Fruit fly (Drosophila melanogaster) whole organism, embryonic: ENCODE data around the gene Tsp29Fa.

ENCODE experiments used
- Abd-B ChIP-seq: fragments of 200-800 bp; sonication (Bioruptor generic); optimal IDR thresholded peaks from 2 replicates; lab custom pipeline; 2018; ENCODE audit warnings: missing biosample characterization, mild to moderate bottlenecking, missing genetic modification characterization, moderate library complexity
- Aef1 ChIP-seq: fragments of 200-800 bp; sonication (Bioruptor generic); IDR thresholded peaks from 3 replicates; pipeline ENCODE4 v1.3.6; 2022; ENCODE audit warnings: missing biosample characterization, missing genetic modification characterization
- B-H2 ChIP-seq: fragments of 200-800 bp; sonication (Bioruptor generic); optimal IDR thresholded peaks from 2 replicates; lab custom pipeline; 2018; ENCODE audit warnings: missing biosample characterization, mild to moderate bottlenecking, missing genetic modification characterization
- Bdp1 ChIP-seq: fragments of 200-800 bp; sonication (Bioruptor generic); optimal IDR thresholded peaks from 3 replicates; lab custom pipeline; 2016; ENCODE audit warnings: missing biosample characterization, missing genetic modification characterization
- CG10431 ChIP-seq: fragments of 200-800 bp; sonication (Bioruptor generic); optimal IDR thresholded peaks from 3 replicates; lab custom pipeline; 2018; ENCODE audit warnings: missing biosample characterization, mild to moderate bottlenecking, missing genetic modification characterization
- CG10979 ChIP-seq: fragments of 200-800 bp; sonication (Bioruptor generic); optimal IDR thresholded peaks from 2 replicates; lab custom pipeline; 2018; ENCODE audit warnings: missing biosample characterization, mild to moderate bottlenecking, missing genetic modification characterization, moderate library complexity
- CG11504 ChIP-seq: fragments of 200-800 bp; sonication (Bioruptor generic); optimal IDR thresholded peaks from 3 replicates; lab custom pipeline; 2019; ENCODE audit warnings: missing biosample characterization, mild to moderate bottlenecking, missing genetic modification characterization, moderate library complexity
- CG11723 ChIP-seq: fragments of 200-800 bp; sonication (Bioruptor generic); optimal IDR thresholded peaks from 2 replicates; lab custom pipeline; 2017; ENCODE audit warnings: missing biosample characterization, mild to moderate bottlenecking, missing genetic modification characterization
- CG12236 ChIP-seq: fragments of 200-800 bp; sonication (Bioruptor generic); optimal IDR thresholded peaks from 2 replicates; lab custom pipeline; 2016; ENCODE audit warnings: missing biosample characterization, missing genetic modification characterization
- CG1233 ChIP-seq: fragments of 200-800 bp; sonication (Bioruptor generic); optimal IDR thresholded peaks from 4 replicates; lab custom pipeline; 2018; ENCODE audit warnings: missing biosample characterization, mild to moderate bottlenecking, missing genetic modification characterization
- CG12769 ChIP-seq: fragments of 200-800 bp; sonication (Bioruptor generic); optimal IDR thresholded peaks from 2 replicates; lab custom pipeline; 2019; ENCODE audit warnings: missing biosample characterization, mild to moderate bottlenecking, missing genetic modification characterization, moderate library complexity
- CG14710 ChIP-seq: fragments of 200-800 bp; sonication (Bioruptor generic); optimal IDR thresholded peaks from 3 replicates; lab custom pipeline; 2019; ENCODE audit warnings: missing biosample characterization, mild to moderate bottlenecking, missing genetic modification characterization, moderate library complexity
- CG15011 ChIP-seq: fragments of 200-800 bp; sonication (Bioruptor generic); optimal IDR thresholded peaks from 3 replicates; lab custom pipeline; 2018; ENCODE audit warnings: missing biosample characterization, mild to moderate bottlenecking, missing genetic modification characterization
- CG15269 ChIP-seq: fragments of 200-800 bp; sonication (Bioruptor generic); optimal IDR thresholded peaks from 2 replicates; lab custom pipeline; 2018; ENCODE audit warnings: missing biosample characterization, mild to moderate bottlenecking, missing genetic modification characterization, moderate library complexity
- CG1529 ChIP-seq: fragments of 200-800 bp; sonication (Bioruptor generic); optimal IDR thresholded peaks from 3 replicates; lab custom pipeline; 2018; ENCODE audit warnings: missing biosample characterization, missing genetic modification characterization
- CG2875 ChIP-seq: fragments of 200-800 bp; sonication (Bioruptor generic); optimal IDR thresholded peaks from 2 replicates; lab custom pipeline; 2017; ENCODE audit warnings: missing biosample characterization, mild to moderate bottlenecking, missing genetic modification characterization, missing genetic modification reagents
- CG31441 ChIP-seq: fragments of 200-800 bp; sonication (Bioruptor generic); IDR thresholded peaks from 2 replicates; pipeline ENCODE4 v1.3.6; 2022; ENCODE audit warnings: missing biosample characterization, missing genetic modification characterization
- CG6683 ChIP-seq: fragments of 200-800 bp; sonication (Bioruptor generic); optimal IDR thresholded peaks from 2 replicates; lab custom pipeline; 2017; ENCODE audit warnings: missing biosample characterization, mild to moderate bottlenecking, missing genetic modification characterization, missing genetic modification reagents
- CG8924 ChIP-seq: fragments of 200-800 bp; optimal IDR thresholded peaks from 3 replicates; lab custom pipeline; 2019; ENCODE audit warnings: missing biosample characterization, mild to moderate bottlenecking, missing genetic modification characterization, moderate library complexity
- CG9609 ChIP-seq: fragments of 200-800 bp; sonication (Bioruptor generic); optimal IDR thresholded peaks from 3 replicates; lab custom pipeline; 2016; ENCODE audit warnings: missing biosample characterization, missing genetic modification characterization
- Camta ChIP-seq: fragments of 200-800 bp; sonication (Bioruptor generic); optimal IDR thresholded peaks from 2 replicates; lab custom pipeline; 2016; ENCODE audit warnings: missing biosample characterization, missing genetic modification characterization
- Chrac-16 ChIP-seq: fragments of 200-800 bp; sonication (Bioruptor generic); optimal IDR thresholded peaks from 3 replicates; lab custom pipeline; 2016; ENCODE audit warnings: missing biosample characterization, missing genetic modification characterization
- HLH3B ChIP-seq: fragments of 200-800 bp; sonication (Bioruptor generic); IDR thresholded peaks from 2 replicates; pipeline ENCODE4 v1.3.6; 2022; ENCODE audit warnings: missing biosample characterization, missing genetic modification characterization
- Hand ChIP-seq: fragments of 200-800 bp; sonication (Bioruptor generic); optimal IDR thresholded peaks from 2 replicates; lab custom pipeline; 2017; ENCODE audit warnings: mild to moderate bottlenecking, missing biosample characterization, missing genetic modification reagents, missing genetic modification characterization
- Hr51 ChIP-seq, 2 experiments: fragments of 200-800 bp; sonication (Bioruptor generic); optimal IDR thresholded peaks; 2 replicates in 1 of 2; 3 replicates in 1 of 2; lab custom pipeline; 2016 to 2018; ENCODE audit warnings: missing biosample characterization in 2 of 2, missing genetic modification characterization in 2 of 2, mild to moderate bottlenecking in 1 of 2, moderate library complexity in 1 of 2
- Max ChIP-seq: fragments of 200-800 bp; sonication (Bioruptor generic); optimal IDR thresholded peaks from 2 replicates; lab custom pipeline; 2016; ENCODE audit warnings: missing biosample characterization, mild to moderate bottlenecking, missing genetic modification characterization
- Med ChIP-seq: fragments of 200-800 bp; sonication (Bioruptor generic); peaks from one replicate; lab custom pipeline; 2016; ENCODE audit warnings: missing biosample characterization, missing genetic modification characterization, mild to moderate bottlenecking, inconsistent platforms, moderate library complexity
- Ravus ChIP-seq: fragments of 200-800 bp; sonication (Bioruptor generic); IDR thresholded peaks from 2 replicates; pipeline ENCODE4 v1.3.6; 2022; ENCODE audit warnings: missing biosample characterization, missing genetic modification characterization
- Rfx ChIP-seq: fragments of 200-800 bp; sonication (Bioruptor generic); IDR thresholded peaks from 2 replicates; pipeline ENCODE4 v1.3.6; 2022; ENCODE audit warnings: missing biosample characterization, missing genetic modification characterization
- Scr ChIP-seq: fragments of 200-800 bp; sonication (Bioruptor generic); IDR thresholded peaks from 2 replicates; pipeline ENCODE4 v1.3.6; 2022; ENCODE audit warnings: missing biosample characterization, missing genetic modification characterization; ENCODE audit not compliant: partially characterized antibody
- Sin3A ChIP-seq: fragments of >200 bp; optimal IDR thresholded peaks from 2 replicates; lab custom pipeline; 2018
- ac ChIP-seq: fragments of 200-800 bp; sonication (Bioruptor generic); optimal IDR thresholded peaks from 3 replicates; lab custom pipeline; 2017; ENCODE audit warnings: missing biosample characterization, mild to moderate bottlenecking, missing genetic modification characterization
- ase ChIP-seq: fragments of 200-800 bp; sonication (Bioruptor generic); IDR thresholded peaks from 3 replicates; pipeline ENCODE4 v1.3.6; 2022; ENCODE audit warnings: missing biosample characterization, missing genetic modification characterization
- btn ChIP-seq: fragments of 200-800 bp; sonication (Bioruptor generic); optimal IDR thresholded peaks from 2 replicates; lab custom pipeline; 2016; ENCODE audit warnings: missing biosample characterization, missing genetic modification characterization
- chif ChIP-seq, 2 experiments: fragments of 200-800 bp; sonication (Bioruptor generic); optimal IDR thresholded peaks; 3 replicates each; lab custom pipeline; 2016; ENCODE audit warnings: missing biosample characterization in 2 of 2, missing genetic modification characterization in 2 of 2
- dmrt99B ChIP-seq: fragments of 200-800 bp; sonication (Bioruptor generic); optimal IDR thresholded peaks from 2 replicates; lab custom pipeline; 2018; ENCODE audit warnings: missing biosample characterization, mild to moderate bottlenecking, missing genetic modification characterization, moderate library complexity
- dysf ChIP-seq: fragments of 200-800 bp; sonication (Bioruptor generic); IDR thresholded peaks from 3 replicates; pipeline ENCODE4 v1.3.6; 2022; ENCODE audit warnings: missing biosample characterization, missing genetic modification characterization
- gcm ChIP-seq: fragments of 200-800 bp; sonication (Bioruptor generic); optimal IDR thresholded peaks from 2 replicates; lab custom pipeline; 2019; ENCODE audit warnings: missing biosample characterization, mild to moderate bottlenecking, missing genetic modification characterization, moderate library complexity
- gcm2 ChIP-seq: fragments of 200-800 bp; sonication (Bioruptor generic); optimal IDR thresholded peaks from 2 replicates; lab custom pipeline; 2016; ENCODE audit warnings: missing biosample characterization, missing genetic modification characterization
- h ChIP-seq: fragments of >200 bp; optimal IDR thresholded peaks from 2 replicates; lab custom pipeline; 2017
- kni ChIP-seq: fragments of 200-800 bp; sonication (Bioruptor generic); optimal IDR thresholded peaks from 3 replicates; lab custom pipeline; 2017; ENCODE audit warnings: mild to moderate bottlenecking, missing biosample characterization, missing genetic modification reagents, missing genetic modification characterization
- lmd ChIP-seq: fragments of 200-800 bp; sonication (Bioruptor generic); IDR thresholded peaks from 2 replicates; pipeline ENCODE4 v1.3.6; 2022; ENCODE audit warnings: missing biosample characterization, missing genetic modification characterization
- mirr ChIP-seq: fragments of 200-800 bp; sonication (Bioruptor generic); optimal IDR thresholded peaks from 3 replicates; lab custom pipeline; 2018; ENCODE audit warnings: missing biosample characterization, mild to moderate bottlenecking, missing genetic modification characterization
- nmo ChIP-seq: fragments of 200-800 bp; sonication (Bioruptor generic); optimal IDR thresholded peaks from 2 replicates; lab custom pipeline; 2018; ENCODE audit warnings: missing biosample characterization, mild to moderate bottlenecking, missing genetic modification characterization, moderate library complexity
- odd ChIP-seq: fragments of 200-800 bp; sonication (Bioruptor generic); optimal IDR thresholded peaks from 2 replicates; lab custom pipeline; 2017; ENCODE audit warnings: missing biosample characterization, mild to moderate bottlenecking, missing genetic modification characterization
- pfk ChIP-seq: fragments of 200-800 bp; sonication (Bioruptor generic); optimal IDR thresholded peaks from 2 replicates; lab custom pipeline; 2018; ENCODE audit warnings: missing biosample characterization, mild to moderate bottlenecking, missing genetic modification characterization, moderate library complexity
- pho ChIP-seq: fragments of 200-800 bp; sonication (Bioruptor generic); optimal IDR thresholded peaks from 2 replicates; lab custom pipeline; 2016; ENCODE audit warnings: missing biosample characterization, missing genetic modification characterization
- sd ChIP-seq: fragments of 200-800 bp; sonication (Bioruptor generic); optimal IDR thresholded peaks from 3 replicates; lab custom pipeline; 2018; ENCODE audit warnings: missing biosample characterization, mild to moderate bottlenecking, missing genetic modification characterization, moderate library complexity
- sim ChIP-seq: fragments of 200-800 bp; sonication (Bioruptor generic); IDR thresholded peaks from 2 replicates; pipeline ENCODE4 v1.3.6; 2022; ENCODE audit warnings: missing biosample characterization, missing genetic modification characterization
- wdn ChIP-seq: fragments of 200-800 bp; sonication (Bioruptor generic); IDR thresholded peaks from 2 replicates; pipeline ENCODE4 v1.3.6; 2022; ENCODE audit warnings: missing biosample characterization, missing genetic modification characterization

Gene Tsp29Fa

dm6 chr2L:8897954-8898713 lies 35.6 kb upstream of the Tsp29Fa start (continued):
- TF ChIP-seq CG1529 (GFP tag; lab: Kevin White, UChicago) (no peak), Scr (GFP tag; lab: Robert Waterston, UW) (no peak), CG15269 (tag; lab: Kevin White, UChicago) (peak; percentile 40), chif (GFP tag; optimal IDR thresholded peaks at IDR 0.05; lab: Kevin White, UChicago) (peak in 1 of 2 experiments; percentile 8), CG15011 (GFP tag; lab: Kevin White, UChicago) (peak; percentile 27), gcm2 (GFP tag; lab: Kevin White, UChicago) (no peak), CG12769 (tag; lab: Kevin White, UChicago) (no peak), kni (no peak), HLH3B (GFP tag; lab: Robert Waterston, UW) (peak; percentile 50), CG11504 (tag; lab: Kevin White, UChicago) (peak; percentile 70), B-H2 (GFP tag; lab: Kevin White, UChicago) (no peak), Bdp1 (GFP tag; lab: Kevin White, UChicago) (no peak), CG31441 (GFP tag; lab: Robert Waterston, UW) (peak; percentile 60), CG9609 (GFP tag; lab: Kevin White, UChicago) (peak; percentile 7), gcm (GFP tag; lab: Kevin White, UChicago) (peak; percentile 19), Chrac-16 (GFP tag; lab: Kevin White, UChicago) (peak; percentile 18), CG8924 (tag; lab: Kevin White, UChicago) (peak; percentile 34), CG10979 (tag; lab: Kevin White, UChicago) (peak; percentile 60), Max (peak; percentile 5), CG2875 (GFP tag; lab: Kevin White, UChicago) (no peak), ac (GFP tag; lab: Kevin White, UChicago) (no peak), CG12236 (GFP tag; lab: Kevin White, UChicago) (no peak), Camta (GFP tag; lab: Kevin White, UChicago) (no peak), Ravus (GFP tag; lab: Robert Waterston, UW) (no peak), CG1233 (peak; percentile 43), Abd-B (GFP tag; lab: Kevin White, UChicago) (peak; percentile 27), mirr (GFP tag; lab: Kevin White, UChicago) (no peak), Aef1 (no peak), dmrt99B (tag; lab: Kevin White, UChicago) (peak; percentile 72), Hand (GFP tag; lab: Kevin White, UChicago) (no peak), odd (GFP tag; lab: Kevin White, UChicago) (peak; percentile 43), dysf (GFP tag; lab: Robert Waterston, UW) (peak; percentile 60; the same call in 2 of the 3 replicates), Med (GFP tag; lab: Kevin White, UChicago) (peak; percentile 25), pfk (GFP tag; lab: Kevin White, UChicago) (no peak), ase (GFP tag; lab: Robert Waterston, UW) (no peak), nmo (GFP tag; lab: Kevin White, UChicago) (peak; percentile 53), sd (no peak), wdn (GFP tag; lab: Robert Waterston, UW) (no peak), CG14710 (peak; percentile 29), CG10431 (GFP tag; lab: Kevin White, UChicago) (no peak), h (lab: Kevin White, UChicago) (no peak), CG11723 (GFP tag; lab: Kevin White, UChicago) (no peak), pho (GFP tag; lab: Kevin White, UChicago) (no peak), Hr51 (GFP tag; optimal IDR thresholded peaks at IDR 0.05; lab: Kevin White, UChicago) (peak in 1 of 2 experiments; percentile 75), lmd (GFP tag; lab: Robert Waterston, UW) (peak; percentile 41; the same call in 1 of the 2 replicates), Rfx (GFP tag; lab: Robert Waterston, UW) (peak; percentile 65), Sin3A (lab: Kevin White, UChicago) (no peak), CG6683 (no peak), sim (GFP tag; lab: Robert Waterston, UW) (no peak), btn (GFP tag; lab: Kevin White, UChicago) (no peak)
